Worm (Caenorhabditis elegans): Measurements from ENCODE around the gene dyrb-1.
A peak's percentile ranks its signal among the peaks of the same experiment; 100 is the strongest.

The dyrb-1 gene

DNA sequence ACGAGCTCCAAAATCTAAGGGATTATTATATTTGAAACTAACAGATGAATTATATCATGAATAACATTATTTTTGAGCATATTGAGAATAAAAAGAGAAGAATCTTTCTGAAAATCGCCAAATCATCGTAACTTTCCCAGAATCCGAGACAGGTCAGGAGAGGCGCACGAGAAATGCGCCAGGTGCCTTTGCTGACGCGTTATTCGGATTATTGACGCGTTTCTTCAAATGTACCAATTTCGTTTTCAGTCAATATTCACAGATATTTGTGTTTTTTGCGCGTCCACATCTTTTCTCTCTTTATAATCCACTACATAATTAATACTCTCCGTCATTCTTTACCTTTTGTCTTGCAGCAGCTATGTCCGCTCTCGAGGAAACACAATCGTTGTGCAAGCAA, 7.9 kb downstream of the dyrb-1 start, which contains the start of gene T24H10.1 (continued):
- no peak for TF ChIP-seq nhr-84 (tag; optimal IDR thresholded peaks at IDR 0.05)
- peak; percentile 71 for TF ChIP-seq tbx-2 (tag; optimal IDR thresholded peaks at IDR 0.05)
- peak; percentile 81 for TF ChIP-seq nhr-90 (tag; optimal IDR thresholded peaks at IDR 0.05; ENCODE audit: poor library complexity)
- peak; percentile 20 for TF ChIP-seq pag-3 (tag; optimal IDR thresholded peaks at IDR 0.05; ENCODE audit: borderline replicate concordance, insufficient read depth)
- peak; percentile 11 for TF ChIP-seq elt-2 (tag; optimal IDR thresholded peaks at IDR 0.05)
- peak; percentile 80 for TF ChIP-seq nhr-20 (tag; optimal IDR thresholded peaks at IDR 0.05)
- TF ChIP-seq rnt-1 (tag; optimal IDR thresholded peaks at IDR 0.05): peak; percentile 89
- peak; percentile 81 for TF ChIP-seq snu-23 (GFP tag; optimal IDR thresholded peaks at IDR 0.05)
- TF ChIP-seq mab-9 (GFP tag; IDR thresholded peaks at IDR 0.05): no peak
- peak; percentile 80 for TF ChIP-seq dsc-1 (tag; optimal IDR thresholded peaks at IDR 0.05)
- no peak for TF ChIP-seq ama-1 (optimal IDR thresholded peaks at IDR 0.05)
- TF ChIP-seq unc-86 (tag; optimal IDR thresholded peaks at IDR 0.05): peak; percentile 71
- peak; percentile 10 for TF ChIP-seq lin-15B (tag; optimal IDR thresholded peaks at IDR 0.05)
- peak; percentile 88 for TF ChIP-seq nhr-71 (tag; optimal IDR thresholded peaks at IDR 0.05)
- TF ChIP-seq ztf-4 (tag; optimal IDR thresholded peaks at IDR 0.05): peak; percentile 36
- TF ChIP-seq aha-1 (tag; optimal IDR thresholded peaks at IDR 0.05): no peak
- peak; percentile 25 for TF ChIP-seq mef-2 (tag; optimal IDR thresholded peaks at IDR 0.05)
- TF ChIP-seq lin-35 (GFP tag; optimal IDR thresholded peaks at IDR 0.05): peak; percentile 82 to 87
- TF ChIP-seq hpl-2 (GFP tag; optimal IDR thresholded peaks at IDR 0.05): peak; percentile 17
- peak; percentile 8 for TF ChIP-seq zip-4 (GFP tag; optimal IDR thresholded peaks at IDR 0.05)
- peak; percentile 61 for TF ChIP-seq isw-1 (GFP tag; IDR thresholded peaks at IDR 0.05)
- TF ChIP-seq sup-37 (GFP tag; optimal IDR thresholded peaks at IDR 0.05): peak; percentile 58
- no peak for TF ChIP-seq efl-3 (GFP tag; optimal IDR thresholded peaks at IDR 0.05)
- TF ChIP-seq C16A3.4 (tag; optimal IDR thresholded peaks at IDR 0.05): peak; percentile 68
- TF ChIP-seq ceh-90 (tag; optimal IDR thresholded peaks at IDR 0.05): no peak
- peak; percentile 67 to 68 (median 67) for TF ChIP-seq ceh-82 (tag; optimal IDR thresholded peaks at IDR 0.05)
- peak; percentile 45 for TF ChIP-seq lin-39 (tag; optimal IDR thresholded peaks at IDR 0.05)
- peak; percentile 36 for TF ChIP-seq aly-2 (tag; optimal IDR thresholded peaks at IDR 0.05)
- TF ChIP-seq lir-3 (tag; optimal IDR thresholded peaks at IDR 0.05; ENCODE audit: poor library complexity): peak; percentile 9
- TF ChIP-seq ztf-11 (tag; optimal IDR thresholded peaks at IDR 0.05): peak in 1 of 2 experiments; percentile 47
- no peak for TF ChIP-seq fos-1 (tag; optimal IDR thresholded peaks at IDR 0.05)
- TF ChIP-seq hlh-17 (GFP tag; optimal IDR thresholded peaks at IDR 0.05; ENCODE audit: borderline replicate concordance): no peak
- TF ChIP-seq ceh-88 (GFP tag; IDR thresholded peaks at IDR 0.05): no peak
- no peak for TF ChIP-seq pqm-1 (tag; optimal IDR thresholded peaks at IDR 0.05)
- peak; percentile 54 for TF ChIP-seq grh-1 (GFP tag; IDR thresholded peaks at IDR 0.05)
- TF ChIP-seq mdl-1 (tag; optimal IDR thresholded peaks at IDR 0.05): peak in 1 of 2 experiments; percentile 20

DNA sequence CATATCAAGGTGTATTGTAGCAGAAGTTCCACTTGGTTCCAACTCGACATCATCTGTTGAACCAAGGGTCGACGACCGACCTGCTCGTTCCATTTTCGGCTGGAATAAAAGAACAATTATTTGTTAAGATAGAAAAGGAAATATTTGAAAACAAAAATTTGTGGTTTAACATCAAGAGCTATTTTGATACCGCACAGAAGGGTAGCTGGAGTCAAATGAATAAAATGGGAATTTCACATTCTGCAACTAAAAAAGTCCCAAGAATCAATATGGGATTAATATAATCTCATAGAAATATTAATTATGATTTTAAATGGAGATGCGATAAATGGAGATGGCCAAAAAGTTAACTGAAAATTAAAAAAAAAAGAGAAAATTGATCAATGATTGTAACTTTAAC, 8.4 kb downstream of the dyrb-1 start, which contains the start of gene clh-5:
Gene clh-5 (minus strand): TSS at position 101 of the 400 bp plus-strand sequence.
- TF ChIP-seq C34B4.2 (tag; optimal IDR thresholded peaks at IDR 0.05) (no peak), egl-27 (tag; optimal IDR thresholded peaks at IDR 0.05) (no peak), elt-2 (tag; optimal IDR thresholded peaks at IDR 0.05) (no peak), ceh-82 (tag; optimal IDR thresholded peaks at IDR 0.05) (no peak), blmp-1 (tag; optimal IDR thresholded peaks at IDR 0.05) (no peak), pag-3 (tag; optimal IDR thresholded peaks at IDR 0.05; ENCODE audit: borderline replicate concordance, insufficient read depth) (no peak), unc-130 (tag; optimal IDR thresholded peaks at IDR 0.05) (no peak), ceh-88 (GFP tag; IDR thresholded peaks at IDR 0.05) (no peak), ceh-63 (GFP tag; optimal IDR thresholded peaks at IDR 0.05) (no peak), ama-1 (optimal IDR thresholded peaks at IDR 0.05) (no peak), lin-39 (tag; optimal IDR thresholded peaks at IDR 0.05) (no peak), lin-15B (tag; optimal IDR thresholded peaks at IDR 0.05) (no peak), skn-1 (tag; optimal IDR thresholded peaks at IDR 0.05) (no peak), swsn-7 (tag; optimal IDR thresholded peaks at IDR 0.05) (no peak), hlh-4 (tag; optimal IDR thresholded peaks at IDR 0.05) (no peak)
